Worm (Caenorhabditis elegans) whole organism, L4 larva: ENCODE data around the gene set-4.

Experiments
- F26F4.8 ChIP-seq: fragments of 200-800 bp; sonication (Bioruptor generic); conservative IDR thresholded peaks from 2 replicates; pipeline ENCODE4 v1.3.6; 2022; ENCODE audit warnings: missing genetic modification characterization, missing compliant biosample characterization
- T20F7.1 ChIP-seq: fragments of 200-800 bp; sonication (Bioruptor generic); optimal IDR thresholded peaks from 2 replicates; lab custom pipeline; 2018; ENCODE audit warnings: mild to moderate bottlenecking, missing genetic modification characterization, missing compliant biosample characterization
- T26A8.4 ChIP-seq: fragments of 200-800 bp; sonication (Bioruptor generic); IDR thresholded peaks from 2 replicates; pipeline ENCODE4 v1.3.6; 2022; ENCODE audit warnings: missing genetic modification characterization, missing compliant biosample characterization
- Y48G9A.11 ChIP-seq: fragments of 200-800 bp; sonication (Bioruptor generic); IDR thresholded peaks from 2 replicates; pipeline ENCODE4 v1.3.6; 2022; ENCODE audit warnings: missing genetic modification reagents, missing genetic modification characterization, missing compliant biosample characterization
- Y5F2A.4 ChIP-seq: fragments of 200-800 bp; sonication (Bioruptor generic); optimal IDR thresholded peaks from 2 replicates; lab custom pipeline; 2018; ENCODE audit warnings: mild to moderate bottlenecking, missing genetic modification characterization, missing compliant biosample characterization
- aha-1 ChIP-seq: fragments of 150-350 bp; peaks from one replicate; lab custom pipeline; 2014; ENCODE audit warnings: missing biosample characterization, missing genetic modification characterization
- ceh-20 ChIP-seq: fragments of 200-800 bp; sonication (Bioruptor generic); IDR thresholded peaks from 2 replicates; pipeline ENCODE4 v1.3.6; 2022; ENCODE audit warnings: missing genetic modification reagents, missing genetic modification characterization, missing compliant biosample characterization
- daf-16 ChIP-seq, 3 experiments: sonication (generic microtip); optimal IDR thresholded peaks; 2 replicates each; lab custom pipeline; 2016 to 2017; ENCODE audit warnings: missing genetic modification characterization in 3 of 3, missing genetic modification reagents in 3 of 3, mild to moderate bottlenecking in 2 of 3, missing compliant biosample characterization in 2 of 3, missing biosample characterization in 1 of 3, moderate library complexity in 1 of 3
- dmd-6 ChIP-seq: fragments of 200-800 bp; sonication (Bioruptor generic); IDR thresholded peaks from 2 replicates; pipeline ENCODE4 v1.3.6; 2022; ENCODE audit warnings: missing genetic modification reagents, missing genetic modification characterization, missing compliant biosample characterization
- duxl-1 ChIP-seq: sonication (generic microtip); optimal IDR thresholded peaks from 2 replicates; lab custom pipeline; 2016; ENCODE audit warnings: mild to moderate bottlenecking, missing genetic modification characterization, moderate library complexity, missing compliant biosample characterization; ENCODE audit not compliant: poor library complexity
- dve-1 ChIP-seq: sonication (generic microtip); optimal IDR thresholded peaks from 2 replicates; lab custom pipeline; 2017; ENCODE audit warnings: antibody characterized with exemption, mild to moderate bottlenecking, missing genetic modification characterization, missing compliant biosample characterization; ENCODE audit not compliant: insufficient read depth
- hlh-11 ChIP-seq: fragments of 200-800 bp; sonication (Bioruptor generic); optimal IDR thresholded peaks from 2 replicates; lab custom pipeline; 2018; ENCODE audit warnings: mild to moderate bottlenecking, missing genetic modification characterization, missing compliant biosample characterization
- hlh-30 ChIP-seq: sonication (generic microtip); optimal IDR thresholded peaks from 2 replicates; lab custom pipeline; 2017; ENCODE audit warnings: antibody characterized with exemption, mild to moderate bottlenecking, missing genetic modification characterization, missing compliant biosample characterization; ENCODE audit not compliant: insufficient read depth
- jun-1 ChIP-seq: fragments of 150-350 bp; optimal IDR thresholded peaks from 2 replicates; lab custom pipeline; 2014; ENCODE audit warnings: missing biosample characterization, missing genetic modification reagents, missing genetic modification characterization
- lin-15B ChIP-seq: fragments of 150-350 bp; sonication (generic microtip); optimal IDR thresholded peaks from 3 replicates; lab custom pipeline; 2014; ENCODE audit warnings: missing biosample characterization, missing genetic modification characterization
- lin-38 ChIP-seq: fragments of 200-800 bp; sonication (Bioruptor generic); IDR thresholded peaks from 2 replicates; pipeline ENCODE4 v1.3.6; 2022; ENCODE audit warnings: missing genetic modification reagents, missing genetic modification characterization, missing compliant biosample characterization
- mep-1 ChIP-seq: fragments of 150-350 bp; sonication (generic microtip); optimal IDR thresholded peaks from 3 replicates; lab custom pipeline; 2014; ENCODE audit warnings: missing biosample characterization, missing genetic modification characterization
- nhr-237 ChIP-seq: sonication (generic microtip); optimal IDR thresholded peaks from 2 replicates; lab custom pipeline; 2017; ENCODE audit warnings: missing biosample characterization, missing genetic modification characterization
- nhr-28 ChIP-seq: fragments of 150-350 bp; optimal IDR thresholded peaks from 2 replicates; lab custom pipeline; 2014; ENCODE audit warnings: missing biosample characterization, missing genetic modification characterization
- nhr-48 ChIP-seq: sonication (generic microtip); optimal IDR thresholded peaks from 2 replicates; lab custom pipeline; 2016; ENCODE audit warnings: mild to moderate bottlenecking, missing genetic modification characterization, missing compliant biosample characterization
- nhr-6 ChIP-seq: fragments of 150-350 bp; optimal IDR thresholded peaks from 2 replicates; lab custom pipeline; 2014; ENCODE audit warnings: missing biosample characterization, missing genetic modification characterization
- nhr-77 ChIP-seq: fragments of 150-350 bp; optimal IDR thresholded peaks from 2 replicates; lab custom pipeline; 2014; ENCODE audit warnings: missing biosample characterization, missing genetic modification characterization
- pha-4 ChIP-seq, 2 experiments: fragments of 150-350 bp in 1 of 2; fragments of 200-800 bp in 1 of 2; sonication (Bioruptor generic) in 1 of 2; IDR thresholded peaks in 1 of 2; optimal IDR thresholded peaks in 1 of 2; 2 replicates each; pipeline versions ENCODE4 v1.3.6 to Lab custom; 2014 to 2022; ENCODE audit warnings: missing genetic modification characterization in 2 of 2, missing genetic modification reagents in 2 of 2, missing biosample characterization in 1 of 2, missing compliant biosample characterization in 1 of 2
- pqm-1 ChIP-seq: sonication (generic microtip); optimal IDR thresholded peaks from 2 replicates; lab custom pipeline; 2017; ENCODE audit warnings: missing biosample characterization, missing genetic modification characterization
- set-16 ChIP-seq: fragments of 200-800 bp; sonication (Bioruptor generic); IDR thresholded peaks from 2 replicates; pipeline ENCODE4 v1.3.6; 2022; ENCODE audit warnings: missing genetic modification reagents, missing genetic modification characterization, missing compliant biosample characterization
- unc-39 ChIP-seq: sonication (generic microtip); optimal IDR thresholded peaks from 2 replicates; lab custom pipeline; 2017; ENCODE audit warnings: missing biosample characterization, missing genetic modification characterization
- unc-62 ChIP-seq, 3 experiments: fragments of 150-350 bp in 1 of 3; sonication (generic microtip); optimal IDR thresholded peaks in 2 of 3; peaks in 1 of 3; 1 replicate in 1 of 3; 2 replicates in 2 of 3; lab custom pipeline; 2014 to 2017; ENCODE audit warnings: missing biosample characterization in 3 of 3, missing genetic modification characterization in 3 of 3, missing genetic modification reagents in 3 of 3, missing genotype in 1 of 3
- zfp-3 ChIP-seq: fragments of 200-800 bp; sonication (Bioruptor generic); conservative IDR thresholded peaks from 2 replicates; pipeline ENCODE4 v1.3.6; 2022; ENCODE audit warnings: missing genetic modification reagents, missing genetic modification characterization, missing compliant biosample characterization

set-4 gene

DNA sequence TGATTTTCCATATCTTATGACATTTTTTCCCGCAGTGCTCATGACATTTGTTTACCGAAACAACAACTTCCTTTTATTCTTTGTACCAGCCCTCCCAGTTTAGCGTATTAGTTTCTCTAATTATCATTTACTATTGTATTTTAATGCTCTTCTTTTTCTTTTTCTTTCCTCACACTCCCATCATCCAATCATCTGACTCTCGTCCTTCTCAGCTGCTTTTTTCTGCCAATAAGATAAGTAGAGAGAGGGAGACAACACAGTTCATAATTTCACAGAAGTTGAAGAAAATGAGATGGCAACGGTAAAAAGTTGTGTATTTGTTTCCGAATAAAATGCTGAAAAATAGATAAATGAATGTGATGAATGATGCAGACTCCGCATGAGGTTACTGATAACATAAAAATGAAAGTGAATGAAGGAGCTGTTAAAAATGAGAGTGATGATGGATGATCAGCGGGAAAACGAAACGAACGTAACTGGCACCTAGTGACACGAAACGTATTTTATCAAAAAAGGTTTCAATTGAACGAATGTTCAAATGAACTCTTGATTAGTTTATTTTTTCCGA is 46.3 kb upstream of the set-4 start:
- TF ChIP-seq nhr-77 (peak; percentile 44), aha-1 (tag; lab: Kevin White, UChicago) (no peak), unc-62 (GFP tag; optimal IDR thresholded peaks at IDR 0.05 in 1 of 2; lab: Kevin White, UChicago) (peak in 1 of 2 experiments; percentile 69), unc-62 (tag; optimal IDR thresholded peaks at IDR 0.05; lab: Kevin White, UChicago) (no peak), mep-1 (tag; lab: Kevin White, UChicago) (peak; percentile 13), duxl-1 (no peak), nhr-28 (tag; lab: Kevin White, UChicago) (peak; percentile 74), dve-1 (tag; lab: Kevin White, UChicago) (peak; percentile 52), dmd-6 (peak; percentile 70), T26A8.4 (no peak), hlh-30 (peak; percentile 49), hlh-11 (tag; lab: Kevin White, UChicago) (peak; percentile 43), ceh-20 (GFP tag; lab: Robert Waterston, UW) (no peak), daf-16 (GFP tag; optimal IDR thresholded peaks at IDR 0.05; lab: Kevin White, UChicago) (no peak), daf-16 (tag; optimal IDR thresholded peaks at IDR 0.05; lab: Kevin White, UChicago) (peak; percentile 53), pqm-1 (peak; percentile 71)

DNA sequence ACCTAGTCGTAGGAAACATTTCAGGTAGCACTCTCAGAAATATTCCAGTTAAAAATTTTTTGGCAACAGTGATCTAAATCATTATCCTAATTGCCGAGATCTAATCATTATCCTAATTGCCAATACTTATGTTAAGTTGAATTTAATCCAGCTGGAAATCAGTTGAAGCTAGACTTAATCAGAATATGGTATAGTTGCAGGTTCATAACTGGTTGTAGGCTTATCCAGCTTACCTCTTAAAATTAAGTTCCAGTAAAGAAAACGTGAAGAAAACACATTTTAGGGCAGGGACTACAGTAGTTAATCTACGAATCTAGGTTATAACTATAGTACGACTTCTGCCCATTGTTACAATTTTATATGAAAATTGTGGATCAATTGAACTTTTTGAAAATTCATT is 45.6 kb upstream of the set-4 start:
- TF ChIP-seq F26F4.8 (GFP tag; lab: Robert Waterston, UW) (no peak), aha-1 (tag; lab: Kevin White, UChicago) (peak; percentile 93)

DNA sequence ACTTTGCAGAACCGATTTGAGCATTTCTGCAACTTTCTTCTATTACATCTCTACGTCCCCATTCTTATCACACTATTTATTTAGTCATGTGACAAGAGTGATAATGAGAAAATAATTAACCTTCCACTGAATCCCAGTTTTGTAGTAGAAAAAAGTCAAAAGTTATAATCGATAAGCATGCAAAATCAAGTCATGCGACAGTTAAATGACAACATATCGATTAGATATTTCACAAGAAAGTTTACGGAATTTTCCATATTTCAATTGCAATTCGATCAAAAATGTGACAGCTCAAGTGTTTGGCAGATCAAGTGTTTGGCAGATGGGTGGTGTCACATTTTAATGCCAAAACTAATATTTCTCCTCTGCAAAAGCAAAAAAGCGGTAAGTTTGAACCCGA is 43.5 kb upstream of the set-4 start:
- TF ChIP-seq daf-16 (GFP tag; optimal IDR thresholded peaks at IDR 0.05; lab: Kevin White, UChicago) (no peak), daf-16 (tag; optimal IDR thresholded peaks at IDR 0.05; lab: Kevin White, UChicago) (peak; percentile 52), lin-15B (tag; lab: Kevin White, UChicago) (no peak), lin-38 (GFP tag; lab: Robert Waterston, UW) (peak; percentile 31), zfp-3 (no peak), T20F7.1 (GFP tag; lab: Kevin White, UChicago) (peak; percentile 62), hlh-30 (peak; percentile 73), nhr-28 (tag; lab: Kevin White, UChicago) (peak; percentile 40), nhr-48 (tag; lab: Kevin White, UChicago) (peak; percentile 49), hlh-11 (tag; lab: Kevin White, UChicago) (peak; percentile 38), dmd-6 (peak; percentile 65), dve-1 (tag; lab: Kevin White, UChicago) (peak; percentile 72), Y48G9A.11 (GFP tag; lab: Robert Waterston, UW) (no peak)

DNA sequence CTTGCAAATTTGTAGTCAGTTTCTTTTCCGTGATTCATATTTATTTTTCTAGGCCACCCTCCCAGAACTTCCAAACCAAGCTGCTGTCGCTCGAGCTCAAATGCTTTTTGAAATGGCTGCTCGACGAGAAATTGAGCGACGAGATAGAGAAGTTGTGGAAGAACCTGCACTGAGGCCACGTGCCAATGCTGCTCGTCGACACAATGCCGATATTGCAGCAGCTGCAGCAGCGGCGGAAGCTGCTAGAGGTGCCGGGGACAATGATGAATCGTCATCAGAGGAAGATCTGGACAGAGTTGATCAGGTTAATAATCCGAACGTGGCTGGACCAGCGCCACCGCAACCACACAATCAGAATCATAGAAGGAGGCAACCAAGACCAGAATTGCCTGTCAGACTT is 42.2 kb upstream of the set-4 start:
- TF ChIP-seq unc-39 (tag; lab: Kevin White, UChicago) (no peak), jun-1 (tag; lab: Kevin White, UChicago) (no peak), nhr-6 (tag; lab: Kevin White, UChicago) (no peak), set-16 (GFP tag; lab: Robert Waterston, UW) (peak; percentile 56), pha-4 (GFP tag; IDR thresholded peaks at IDR 0.05; lab: Robert Waterston, UW) (0 out of 2 replicates have a peak, but pooled peaks have one; percentile 8), pha-4 (tag; optimal IDR thresholded peaks at IDR 0.05; lab: Kevin White, UChicago) (no peak), nhr-237 (no peak), Y5F2A.4 (GFP tag; lab: Kevin White, UChicago) (no peak), pqm-1 (no peak)

DNA sequence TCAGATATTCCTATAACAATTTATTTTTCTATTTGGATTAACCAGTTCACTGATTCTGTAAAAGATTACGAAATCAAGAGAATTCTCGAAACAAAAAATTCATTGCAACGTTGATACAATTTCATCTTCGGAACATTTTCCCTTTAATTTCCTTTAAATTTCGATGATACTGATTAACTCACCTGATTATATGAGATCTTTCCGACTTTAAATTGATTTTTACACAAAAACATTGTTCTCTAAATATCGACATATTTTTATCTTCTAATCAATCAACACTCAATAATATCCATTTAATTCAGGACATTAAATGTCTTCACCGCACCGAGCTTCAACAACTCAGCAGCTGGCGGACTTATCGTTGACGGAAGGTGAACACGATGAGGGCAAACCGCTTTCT is 39.9 kb upstream of the set-4 start, which contains the start of gene lin-23:
lin-23 (plus strand) TSS at position 301 of the 400 bp plus-strand sequence.
- TF ChIP-seq unc-62 (GFP tag; optimal IDR thresholded peaks at IDR 0.05 in 1 of 2; lab: Kevin White, UChicago) (peak in 1 of 2 experiments; percentile 70), unc-62 (tag; optimal IDR thresholded peaks at IDR 0.05; lab: Kevin White, UChicago) (no peak), ceh-20 (GFP tag; lab: Robert Waterston, UW) (no peak)
